Worm (Caenorhabditis elegans): ENCODE results near the gene rpb-8.

Gene rpb-8

DNA sequence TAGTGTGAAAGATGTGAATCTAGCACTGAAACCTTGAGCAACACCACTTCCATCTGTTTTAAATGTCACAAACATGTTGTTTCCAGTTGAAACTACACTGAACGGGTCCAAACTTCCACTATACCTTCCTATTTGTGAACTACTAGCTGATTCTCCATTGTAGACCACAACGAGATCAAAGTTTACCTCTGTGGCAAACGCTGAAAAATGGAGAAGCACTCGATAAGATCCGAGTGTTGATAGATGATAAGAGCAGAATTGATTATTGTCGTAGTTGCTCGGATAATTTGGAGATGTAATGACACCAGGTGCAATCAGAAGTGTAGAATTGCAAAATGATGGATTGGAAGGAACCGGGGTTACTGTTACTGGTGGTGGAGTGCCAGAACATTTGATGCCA, 35.9 kb downstream of the rpb-8 start:
- TF ChIP-seq nhr-10 (tag; optimal IDR thresholded peaks at IDR 0.05): no peak
- no peak for TF ChIP-seq mbf-1 (tag; optimal IDR thresholded peaks at IDR 0.05)
- peak; percentile 24 for TF ChIP-seq fos-1 (tag; optimal IDR thresholded peaks at IDR 0.05)

DNA sequence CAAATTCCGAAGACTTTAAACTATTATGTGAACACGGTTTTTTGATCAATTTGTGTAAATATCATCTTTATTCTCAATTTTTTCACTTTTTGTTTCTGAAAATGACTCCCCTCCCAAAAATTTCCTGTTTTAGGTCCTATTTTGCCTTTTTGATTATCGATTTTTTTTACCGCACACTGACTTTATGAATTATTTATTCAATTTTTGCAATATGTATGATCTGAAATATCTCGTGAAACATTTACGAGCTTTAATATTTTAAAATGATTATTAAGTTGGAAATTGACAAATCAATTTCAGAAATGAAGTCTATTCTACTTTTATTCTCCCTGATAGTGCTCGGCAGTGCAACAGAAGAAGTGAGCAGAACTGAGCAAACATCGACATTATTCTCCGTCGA, 38.4 kb downstream of the rpb-8 start, which contains the start of gene C35D10.1:
Gene C35D10.1 (plus strand): TSS at position 301 of the 400 bp plus-strand sequence.
- TF ChIP-seq aly-2 (tag; optimal IDR thresholded peaks at IDR 0.05) (no peak), dmd-4 (tag; optimal IDR thresholded peaks at IDR 0.05) (no peak), unc-39 (tag; optimal IDR thresholded peaks at IDR 0.05) (no peak), nhr-10 (tag; optimal IDR thresholded peaks at IDR 0.05) (no peak), ama-1 (optimal IDR thresholded peaks at IDR 0.05) (no peak), lin-13 (GFP tag; optimal IDR thresholded peaks at IDR 0.05) (no peak), alr-1 (tag; optimal IDR thresholded peaks at IDR 0.05) (no peak), nhr-11 (tag; optimal IDR thresholded peaks at IDR 0.05) (no peak), sma-9 (GFP tag; optimal IDR thresholded peaks at IDR 0.05) (no peak), sma-9 (tag; optimal IDR thresholded peaks at IDR 0.05) (no peak), lsy-2 (tag; optimal IDR thresholded peaks at IDR 0.05) (no peak), nhr-237 (tag; optimal IDR thresholded peaks at IDR 0.05) (no peak), nhr-23 (tag; optimal IDR thresholded peaks at IDR 0.05) (no peak), nhr-25 (tag; optimal IDR thresholded peaks at IDR 0.05) (no peak), zag-1 (tag; optimal IDR thresholded peaks at IDR 0.05) (no peak), egl-27 (tag; optimal IDR thresholded peaks at IDR 0.05) (no peak), ceh-16 (tag; optimal IDR thresholded peaks at IDR 0.05) (no peak)

- peak; percentile 15 for TF ChIP-seq crh-2 (tag; optimal IDR thresholded peaks at IDR 0.05)
- no peak for TF ChIP-seq nhr-237 (tag; optimal IDR thresholded peaks at IDR 0.05)
- peak; percentile 15 for TF ChIP-seq mab-5 (tag; optimal IDR thresholded peaks at IDR 0.05)
- no peak for TF ChIP-seq mdl-1 (tag; optimal IDR thresholded peaks at IDR 0.05)
- TF ChIP-seq F13H6.1 (tag; optimal IDR thresholded peaks at IDR 0.05): peak; percentile 1
- peak; percentile 54 for TF ChIP-seq nhr-129 (tag; optimal IDR thresholded peaks at IDR 0.05)
- peak; percentile 68 for TF ChIP-seq fos-1 (tag; optimal IDR thresholded peaks at IDR 0.05)
- TF ChIP-seq lsy-2 (tag; optimal IDR thresholded peaks at IDR 0.05): peak in 1 of 2 experiments; percentile 70
- no peak for TF ChIP-seq ztf-11 (tag; optimal IDR thresholded peaks at IDR 0.05)
- peak; percentile 88 for TF ChIP-seq gmeb-1 (tag; optimal IDR thresholded peaks at IDR 0.05)
- TF ChIP-seq unc-55 (GFP tag; optimal IDR thresholded peaks at IDR 0.05): peak; percentile 71
- no peak for TF ChIP-seq nhr-21 (tag; optimal IDR thresholded peaks at IDR 0.05)
- no peak for TF ChIP-seq unc-39 (tag; optimal IDR thresholded peaks at IDR 0.05)
- TF ChIP-seq sma-3 (GFP tag; optimal IDR thresholded peaks at IDR 0.05): peak; percentile 13
- TF ChIP-seq elt-3 (tag; optimal IDR thresholded peaks at IDR 0.05): no peak
- peak; percentile 66 for TF ChIP-seq C34F6.9 (tag; optimal IDR thresholded peaks at IDR 0.05)
- TF ChIP-seq zag-1 (tag; optimal IDR thresholded peaks at IDR 0.05): no peak
- TF ChIP-seq ztf-1 (GFP tag; conservative IDR thresholded peaks at IDR 0.05): no peak
Measured at ce11 chrIII:4878281-4878680, 39.5 kb downstream of the rpb-8 start, which contains the start of the genes tost-1 and arx-6. Gene tost-1 (minus strand): TSS chrIII:4878311. Gene arx-6 (plus strand): TSS chrIII:4878658.

DNA sequence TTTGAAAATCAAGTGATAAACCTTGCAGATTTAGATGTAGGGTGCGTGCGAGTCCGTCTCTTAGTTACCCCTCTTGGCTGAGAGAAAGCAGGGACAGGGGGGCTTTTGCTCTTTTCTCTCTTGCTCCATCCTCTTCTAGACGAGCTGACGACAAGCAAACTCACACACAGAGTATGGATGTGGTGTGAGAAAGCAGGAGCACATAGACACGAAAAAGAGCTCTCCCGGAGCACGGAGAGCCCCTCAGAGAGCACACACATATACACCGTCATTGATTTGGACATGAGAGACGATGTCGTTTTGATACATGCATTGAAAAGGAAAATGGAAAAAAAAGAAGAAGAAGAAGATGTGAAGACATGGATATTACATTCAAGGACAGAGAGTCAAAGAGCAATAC, 42.1 kb downstream of the rpb-8 start:
- TF ChIP-seq ZK546.5 (tag; optimal IDR thresholded peaks at IDR 0.05) (no peak), lin-11 (tag; optimal IDR thresholded peaks at IDR 0.05) (peak; percentile 4), sma-9 (GFP tag; optimal IDR thresholded peaks at IDR 0.05) (peak; percentile 9), sma-9 (tag; optimal IDR thresholded peaks at IDR 0.05) (no peak), C34F6.9 (tag; optimal IDR thresholded peaks at IDR 0.05) (peak; percentile 49), nhr-129 (tag; optimal IDR thresholded peaks at IDR 0.05) (peak; percentile 50)

- TF ChIP-seq lin-39 (tag; optimal IDR thresholded peaks at IDR 0.05) (no peak), nhr-23 (tag; optimal IDR thresholded peaks at IDR 0.05) (no peak), ama-1 (optimal IDR thresholded peaks at IDR 0.05) (no peak), nhr-21 (tag; optimal IDR thresholded peaks at IDR 0.05) (no peak), ztf-11 (tag; optimal IDR thresholded peaks at IDR 0.05) (no peak)
Measured at ce11 chrIII:4874671-4875070, 43.1 kb downstream of the rpb-8 start, which contains the start of gene C35D10.12. Gene C35D10.12 (minus strand): TSS chrIII:4874771.
